Fruit fly (Drosophila melanogaster) whole organism, embryonic: ENCODE measurements around the gene CG31948.

Experiments used
- CG10366 ChIP-seq: fragments of 200-800 bp; sonication (Bioruptor generic); IDR thresholded peaks from 2 replicates; pipeline ENCODE4 v1.3.6; 2022; ENCODE audit warnings: missing biosample characterization, missing genetic modification characterization
- CG11247 ChIP-seq: fragments of 200-800 bp; sonication (Bioruptor generic); IDR thresholded peaks from 2 replicates; pipeline ENCODE4 v1.3.6; 2022; ENCODE audit warnings: missing biosample characterization, missing genetic modification characterization
- CG12769 ChIP-seq: fragments of 200-800 bp; sonication (Bioruptor generic); optimal IDR thresholded peaks from 2 replicates; lab custom pipeline; 2019; ENCODE audit warnings: missing biosample characterization, mild to moderate bottlenecking, missing genetic modification characterization, moderate library complexity
- CG14050 ChIP-seq: fragments of 200-800 bp; sonication (Bioruptor generic); IDR thresholded peaks from 3 replicates; pipeline ENCODE4 v1.3.6; 2022; ENCODE audit warnings: missing biosample characterization, missing genetic modification characterization
- CG17359 ChIP-seq: fragments of 200-800 bp; sonication (Bioruptor generic); optimal IDR thresholded peaks from 3 replicates; lab custom pipeline; 2018; ENCODE audit warnings: missing biosample characterization, mild to moderate bottlenecking, missing genetic modification characterization, moderate library complexity
- CG2129 ChIP-seq: fragments of 200-800 bp; sonication (Bioruptor generic); IDR thresholded peaks from 2 replicates; pipeline ENCODE4 v1.3.6; 2022; ENCODE audit warnings: missing biosample characterization, missing genetic modification characterization; ENCODE audit not compliant: partially characterized antibody
- CG2202 ChIP-seq: fragments of 200-800 bp; sonication (Bioruptor generic); optimal IDR thresholded peaks from 2 replicates; lab custom pipeline; 2018; ENCODE audit warnings: missing biosample characterization, mild to moderate bottlenecking, missing genetic modification characterization
- CG31224 ChIP-seq: fragments of 200-800 bp; sonication (Bioruptor generic); IDR thresholded peaks from 2 replicates; pipeline ENCODE4 v1.3.6; 2022; ENCODE audit warnings: missing biosample characterization, missing genetic modification characterization
- CG32532 ChIP-seq: fragments of 200-800 bp; sonication (Bioruptor generic); IDR thresholded peaks from 2 replicates; pipeline ENCODE4 v1.3.6; 2022; ENCODE audit warnings: missing biosample characterization, missing genetic modification characterization
- CG6689 ChIP-seq: fragments of 200-800 bp; sonication (Bioruptor generic); IDR thresholded peaks from 2 replicates; pipeline ENCODE4 v1.3.6; 2022; ENCODE audit warnings: missing biosample characterization, missing genetic modification characterization
- CG7357 ChIP-seq: fragments of 200-800 bp; sonication (Bioruptor generic); IDR thresholded peaks from 3 replicates; pipeline ENCODE4 v1.3.6; 2022; ENCODE audit warnings: missing biosample characterization, missing genetic modification characterization
- CG8089 ChIP-seq: fragments of 200-800 bp; sonication (Bioruptor generic); optimal IDR thresholded peaks from 3 replicates; lab custom pipeline; 2016; ENCODE audit warnings: missing biosample characterization, missing genetic modification characterization
- Deaf1 ChIP-seq: fragments of 200-800 bp; optimal IDR thresholded peaks from 3 replicates; lab custom pipeline; 2019; ENCODE audit warnings: missing biosample characterization, mild to moderate bottlenecking, missing genetic modification characterization, moderate library complexity
- Doc2 ChIP-seq: fragments of 200-800 bp; sonication (Bioruptor generic); IDR thresholded peaks from 2 replicates; pipeline ENCODE4 v1.3.6; 2022; ENCODE audit warnings: missing biosample characterization, missing genetic modification characterization
- Drgx ChIP-seq: fragments of 200-800 bp; sonication (Bioruptor generic); IDR thresholded peaks from 2 replicates; pipeline ENCODE4 v1.3.6; 2022; ENCODE audit warnings: missing biosample characterization, missing genetic modification characterization
- Ets65A ChIP-seq: fragments of 200-800 bp; sonication (Bioruptor generic); peaks from one replicate; lab custom pipeline; 2016; ENCODE audit warnings: missing biosample characterization, missing genetic modification characterization
- Hr39 ChIP-seq: fragments of >200 bp; optimal IDR thresholded peaks from 2 replicates; lab custom pipeline; 2017
- Jarid2 ChIP-seq: fragments of 200-800 bp; sonication (Bioruptor generic); optimal IDR thresholded peaks from 3 replicates; lab custom pipeline; 2017; ENCODE audit warnings: mild to moderate bottlenecking, missing biosample characterization, missing genetic modification reagents, missing genetic modification characterization
- MTF-1 ChIP-seq: fragments of 200-800 bp; sonication (Bioruptor generic); optimal IDR thresholded peaks from 2 replicates; lab custom pipeline; 2018; ENCODE audit warnings: missing biosample characterization, mild to moderate bottlenecking, missing genetic modification characterization, borderline replicate concordance
- Ptx1 ChIP-seq: fragments of 200-800 bp; sonication (Bioruptor generic); IDR thresholded peaks from 2 replicates; pipeline ENCODE4 v1.3.6; 2022; ENCODE audit warnings: missing biosample characterization, missing genetic modification characterization
- Sox102F ChIP-seq: fragments of 200-800 bp; sonication (Bioruptor generic); optimal IDR thresholded peaks from 2 replicates; lab custom pipeline; 2018; ENCODE audit warnings: missing biosample characterization, mild to moderate bottlenecking, missing genetic modification characterization, moderate library complexity
- abd-A ChIP-seq: fragments of 200-800 bp; sonication (Bioruptor generic); optimal IDR thresholded peaks from 3 replicates; lab custom pipeline; 2019; ENCODE audit warnings: missing biosample characterization, mild to moderate bottlenecking, missing genetic modification characterization, moderate library complexity
- btn ChIP-seq: fragments of 200-800 bp; sonication (Bioruptor generic); optimal IDR thresholded peaks from 2 replicates; lab custom pipeline; 2016; ENCODE audit warnings: missing biosample characterization, missing genetic modification characterization
- chinmo ChIP-seq: fragments of 200-800 bp; sonication (Bioruptor generic); IDR thresholded peaks from 4 replicates; pipeline ENCODE4 v1.3.6; 2022; ENCODE audit warnings: missing biosample characterization, missing genetic modification characterization; ENCODE audit not compliant: partially characterized antibody
- ci ChIP-seq: fragments of 200-800 bp; sonication (Bioruptor generic); IDR thresholded peaks from 3 replicates; pipeline ENCODE4 v1.3.6; 2022; ENCODE audit warnings: missing biosample characterization, missing genetic modification characterization
- croc ChIP-seq: fragments of 200-800 bp; sonication (Bioruptor generic); conservative IDR thresholded peaks from 3 replicates; pipeline ENCODE4 v1.3.6; 2022; ENCODE audit warnings: missing biosample characterization, missing genetic modification characterization
- kni ChIP-seq: fragments of 200-800 bp; sonication (Bioruptor generic); optimal IDR thresholded peaks from 3 replicates; lab custom pipeline; 2017; ENCODE audit warnings: mild to moderate bottlenecking, missing biosample characterization, missing genetic modification reagents, missing genetic modification characterization
- lola ChIP-seq, 3 experiments: fragments of >200 bp in 2 of 3; fragments of 200-800 bp in 1 of 3; sonication (Bioruptor generic) in 1 of 3; optimal IDR thresholded peaks; 2 replicates each; lab custom pipeline; 2017 to 2019; ENCODE audit warnings: missing biosample characterization in 3 of 3, missing genetic modification characterization in 3 of 3, mild to moderate bottlenecking in 1 of 3, moderate library complexity in 1 of 3
- pan ChIP-seq, 4 experiments: fragments of >200 bp in 3 of 4; fragments of 200-800 bp in 1 of 4; sonication (Bioruptor generic) in 1 of 4; optimal IDR thresholded peaks in 3 of 4; IDR thresholded peaks in 1 of 4; 2 replicates each; pipeline versions ENCODE4 v1.3.6 to Lab custom; 2017 to 2022; ENCODE audit warnings: missing biosample characterization in 2 of 4, missing genetic modification characterization in 2 of 4, mixed read lengths in 1 of 4
- peb ChIP-seq: fragments of 200-800 bp; sonication (Bioruptor generic); IDR thresholded peaks from 2 replicates; pipeline ENCODE4 v1.3.6; 2022; ENCODE audit warnings: missing biosample characterization, missing genetic modification characterization
- prd ChIP-seq, 3 experiments: fragments of >200 bp in 2 of 3; fragments of 200-800 bp in 1 of 3; sonication (Bioruptor generic) in 1 of 3; optimal IDR thresholded peaks in 2 of 3; IDR thresholded peaks in 1 of 3; 2 replicates in 2 of 3; 3 replicates in 1 of 3; pipeline versions ENCODE4 v1.3.6 to Lab custom; 2017 to 2022; ENCODE audit warnings: missing biosample characterization in 1 of 3, missing genetic modification characterization in 1 of 3
- row ChIP-seq: fragments of 200-800 bp; sonication (Bioruptor generic); IDR thresholded peaks from 3 replicates; pipeline ENCODE4 v1.3.6; 2022; ENCODE audit warnings: missing biosample characterization, missing genetic modification characterization
- sisA ChIP-seq: fragments of 200-800 bp; sonication (Bioruptor generic); IDR thresholded peaks from 2 replicates; pipeline ENCODE4 v1.3.6; 2022; ENCODE audit warnings: missing biosample characterization, missing genetic modification characterization
- sr ChIP-seq: fragments of 200-800 bp; sonication (Bioruptor generic); IDR thresholded peaks from 3 replicates; pipeline ENCODE4 v1.3.6; 2022; ENCODE audit warnings: missing biosample characterization, missing genetic modification characterization
- trh ChIP-seq: fragments of 200-800 bp; sonication (Bioruptor generic); optimal IDR thresholded peaks from 2 replicates; lab custom pipeline; 2016; ENCODE audit warnings: missing biosample characterization, missing genetic modification characterization

Gene CG31948

dm6 chr2L:2415109-2415508, 1.4 kb downstream of the CG31948 start, which contains the start of gene CG18641 (continued):
- 0 out of 3 replicates have a peak, but pooled peaks have one; percentile 11 for TF ChIP-seq sr
- TF ChIP-seq Doc2 (GFP tag; lab: Robert Waterston, UW) = no peak
- no peak for TF ChIP-seq MTF-1
- TF ChIP-seq CG31224 (GFP tag; lab: Robert Waterston, UW) = no peak
- TF ChIP-seq CG11247 (GFP tag; lab: Robert Waterston, UW) = peak; percentile 53
- TF ChIP-seq sisA (GFP tag; lab: Robert Waterston, UW) = no peak
- peak; percentile 86 for TF ChIP-seq Deaf1
- TF ChIP-seq lola (GFP tag; optimal IDR thresholded peaks at IDR 0.05; lab: Kevin White, UChicago) = no peak
- TF ChIP-seq ci = 0 out of 3 replicates have a peak, but pooled peaks have one; percentile 12
- TF ChIP-seq Jarid2 = peak; percentile 53
- TF ChIP-seq CG32532 = no peak
- 0 out of 4 replicates have a peak, but pooled peaks have one; percentile 25 for TF ChIP-seq chinmo (GFP tag; lab: Robert Waterston, UW)
- peak; percentile 6 for TF ChIP-seq CG12769 (tag; lab: Kevin White, UChicago)
- no peak for TF ChIP-seq peb
- TF ChIP-seq, all 482 proteins: peak for 13

dm6 chr2L:2413093-2413492, 3.4 kb downstream of the CG31948 start:
- TF ChIP-seq prd (optimal IDR thresholded peaks at IDR 0.05; lab: Kevin White, UChicago) = no peak
- TF ChIP-seq prd (GFP tag; IDR thresholded peaks at IDR 0.05; lab: Robert Waterston, UW) = peak; percentile 33; the same call in 1 of the 3 replicates
- TF ChIP-seq pan (optimal IDR thresholded peaks at IDR 0.05; lab: Kevin White, UChicago) = no peak
- TF ChIP-seq pan (GFP tag; optimal IDR thresholded peaks at IDR 0.05 in 1 of 2, IDR thresholded peaks at IDR 0.05 in 1 of 2) = peak in 1 of 2 experiments; percentile 36
- no peak for TF ChIP-seq trh
- peak; percentile 23; the same call in 1 of the 2 replicates for TF ChIP-seq CG10366 (GFP tag; lab: Robert Waterston, UW)
- 0 out of 3 replicates have a peak, but pooled peaks have one; percentile 11 for TF ChIP-seq CG7357 (GFP tag; lab: Robert Waterston, UW)
- peak; percentile 27; the same call in 1 of the 2 replicates for TF ChIP-seq CG6689
- 0 out of 2 replicates have a peak, but pooled peaks have one; percentile 26 for TF ChIP-seq sisA (GFP tag; lab: Robert Waterston, UW)
- peak; percentile 20 for TF ChIP-seq CG17359 (tag; lab: Kevin White, UChicago)
- no peak for TF ChIP-seq CG8089 (GFP tag; lab: Kevin White, UChicago)
- TF ChIP-seq kni (GFP tag; lab: Kevin White, UChicago) = peak; percentile 14
- no peak for TF ChIP-seq CG14050 (GFP tag; lab: Robert Waterston, UW)
- TF ChIP-seq row (GFP tag; lab: Robert Waterston, UW) = peak; percentile 33; the same call in 1 of the 3 replicates
- peak; percentile 87 for TF ChIP-seq Ets65A (GFP tag; lab: Kevin White, UChicago)
- peak; percentile 11 for TF ChIP-seq Sox102F (GFP tag; lab: Kevin White, UChicago)
- TF ChIP-seq Drgx (GFP tag; lab: Robert Waterston, UW) = peak; percentile 76
- TF ChIP-seq Ptx1 (GFP tag; lab: Robert Waterston, UW) = 0 out of 2 replicates have a peak, but pooled peaks have one; percentile 20
- TF ChIP-seq croc (GFP tag; lab: Robert Waterston, UW) = no peak

- no peak for TF ChIP-seq abd-A (tag; lab: Kevin White, UChicago)
- TF ChIP-seq sisA (GFP tag; lab: Robert Waterston, UW) = no peak
- TF ChIP-seq Hr39 (lab: Kevin White, UChicago) = peak; percentile 66
- no peak for TF ChIP-seq CG2129 (GFP tag; lab: Robert Waterston, UW)
- no peak for TF ChIP-seq CG2202
- no peak for TF ChIP-seq btn (GFP tag; lab: Kevin White, UChicago)
Measured at dm6 chr2L:2404631-2405030, 11.9 kb downstream of the CG31948 start.
